Fruit fly (Drosophila melanogaster) whole organism, prepupa: ENCODE results near the gene Coq2.

ENCODE experiments used
- Blimp-1 ChIP-seq: fragments of 200-800 bp; sonication (Bioruptor generic); optimal IDR thresholded peaks from 3 replicates; lab custom pipeline; 2017; ENCODE audit warnings: missing biosample characterization, missing genetic modification characterization, mild to moderate bottlenecking, moderate library complexity, missing genetic modification reagents
- CG11294 ChIP-seq: fragments of 200-800 bp; sonication (Bioruptor generic); IDR thresholded peaks from 2 replicates; pipeline ENCODE4 v1.3.6; 2022; ENCODE audit warnings: missing biosample characterization, missing genetic modification characterization
- CG11762 ChIP-seq: fragments of 200-800 bp; sonication (Bioruptor generic); optimal IDR thresholded peaks from 3 replicates; lab custom pipeline; 2016; ENCODE audit warnings: missing biosample characterization, missing genetic modification characterization; ENCODE audit not compliant: insufficient read depth
- CG11902 ChIP-seq: fragments of 200-800 bp; sonication (Bioruptor generic); optimal IDR thresholded peaks from 3 replicates; lab custom pipeline; 2016; ENCODE audit warnings: missing biosample characterization, missing genetic modification characterization
- CG15336 ChIP-seq: fragments of 200-800 bp; sonication (Bioruptor generic); IDR thresholded peaks from 2 replicates; pipeline ENCODE4 v1.3.6; 2022; ENCODE audit warnings: missing biosample characterization, missing genetic modification characterization
- CG1621 ChIP-seq: fragments of 200-800 bp; sonication (Bioruptor generic); optimal IDR thresholded peaks from 3 replicates; lab custom pipeline; 2018; ENCODE audit warnings: missing biosample characterization, mild to moderate bottlenecking, missing genetic modification characterization
- CG34406 ChIP-seq: fragments of 200-800 bp; sonication (Bioruptor generic); optimal IDR thresholded peaks from 3 replicates; lab custom pipeline; 2016; ENCODE audit warnings: missing biosample characterization, missing genetic modification characterization
- CG3919 ChIP-seq: fragments of 200-800 bp; sonication (Bioruptor generic); optimal IDR thresholded peaks from 3 replicates; lab custom pipeline; 2016; ENCODE audit warnings: missing biosample characterization, missing genetic modification characterization
- CG4318 ChIP-seq: fragments of 200-800 bp; sonication (Bioruptor generic); optimal IDR thresholded peaks from 3 replicates; lab custom pipeline; 2017; ENCODE audit warnings: missing biosample characterization, mild to moderate bottlenecking, missing genetic modification characterization
- CG6276 ChIP-seq: fragments of 200-800 bp; sonication (Bioruptor generic); optimal IDR thresholded peaks from 2 replicates; lab custom pipeline; 2017; ENCODE audit warnings: missing biosample characterization, mild to moderate bottlenecking, missing genetic modification characterization
- CG6792 ChIP-seq: fragments of 200-800 bp; sonication (Bioruptor generic); optimal IDR thresholded peaks from 3 replicates; lab custom pipeline; 2016; ENCODE audit warnings: missing biosample characterization, missing genetic modification characterization
- CG6854 ChIP-seq: fragments of 200-800 bp; sonication (Bioruptor generic); optimal IDR thresholded peaks from 2 replicates; lab custom pipeline; 2017; ENCODE audit warnings: missing biosample characterization, mild to moderate bottlenecking, missing genetic modification characterization
- CG7368 ChIP-seq: fragments of 200-800 bp; sonication (Bioruptor generic); optimal IDR thresholded peaks from 3 replicates; lab custom pipeline; 2016; ENCODE audit warnings: missing biosample characterization, missing genetic modification characterization
- CG8119 ChIP-seq: fragments of 200-800 bp; sonication (Bioruptor generic); IDR thresholded peaks from 3 replicates; pipeline ENCODE4 v1.3.6; 2022; ENCODE audit warnings: missing biosample characterization, missing genetic modification characterization
- CG8319 ChIP-seq: fragments of 200-800 bp; sonication (Bioruptor generic); optimal IDR thresholded peaks from 3 replicates; lab custom pipeline; 2016; ENCODE audit warnings: missing biosample characterization, missing genetic modification characterization
- CG8632 ChIP-seq: fragments of 200-800 bp; sonication (Bioruptor generic); optimal IDR thresholded peaks from 3 replicates; lab custom pipeline; 2016; ENCODE audit warnings: missing biosample characterization, missing genetic modification characterization
- CG9139 ChIP-seq: fragments of 200-800 bp; sonication (Bioruptor generic); optimal IDR thresholded peaks from 3 replicates; lab custom pipeline; 2017; ENCODE audit warnings: missing biosample characterization, mild to moderate bottlenecking, missing genetic modification characterization
- Eip78C ChIP-seq: fragments of 200-800 bp; sonication (Bioruptor generic); peaks from one replicate; lab custom pipeline; 2016; ENCODE audit warnings: missing biosample characterization, missing genetic modification characterization
- Eip93F ChIP-seq: fragments of 200-800 bp; sonication (Bioruptor generic); optimal IDR thresholded peaks from 2 replicates; lab custom pipeline; 2016; ENCODE audit warnings: missing biosample characterization, mild to moderate bottlenecking, missing genetic modification characterization
- Ets96B ChIP-seq: fragments of 200-800 bp; optimal IDR thresholded peaks from 2 replicates; lab custom pipeline; 2019; ENCODE audit warnings: missing biosample characterization, mild to moderate bottlenecking, missing genetic modification characterization, moderate library complexity
- Hr38 ChIP-seq: sonication (Bioruptor generic); optimal IDR thresholded peaks from 2 replicates; lab custom pipeline; 2016; ENCODE audit warnings: missing biosample characterization, missing genetic modification characterization
- Hr39 ChIP-seq: fragments of 200-800 bp; sonication (Bioruptor generic); optimal IDR thresholded peaks from 2 replicates; lab custom pipeline; 2016; ENCODE audit warnings: missing biosample characterization, missing genetic modification characterization
- Hr4 ChIP-seq: fragments of 200-800 bp; sonication (Bioruptor generic); optimal IDR thresholded peaks from 3 replicates; lab custom pipeline; 2016; ENCODE audit warnings: missing biosample characterization, missing genetic modification characterization
- Lpt ChIP-seq: fragments of 200-800 bp; sonication (Bioruptor generic); optimal IDR thresholded peaks from 3 replicates; lab custom pipeline; 2016; ENCODE audit warnings: missing biosample characterization, missing genetic modification characterization
- Met ChIP-seq: fragments of 200-800 bp; sonication (Bioruptor generic); optimal IDR thresholded peaks from 3 replicates; lab custom pipeline; 2016; ENCODE audit warnings: missing biosample characterization, missing genetic modification characterization
- OdsH ChIP-seq: fragments of 200-800 bp; sonication (Bioruptor generic); optimal IDR thresholded peaks from 3 replicates; lab custom pipeline; 2016; ENCODE audit warnings: missing biosample characterization, missing genetic modification characterization
- Smox ChIP-seq: fragments of 200-800 bp; sonication (Bioruptor generic); optimal IDR thresholded peaks from 3 replicates; lab custom pipeline; 2016; ENCODE audit warnings: missing biosample characterization, missing genetic modification characterization
- Sox14 ChIP-seq: fragments of 200-800 bp; sonication (Bioruptor generic); optimal IDR thresholded peaks from 3 replicates; lab custom pipeline; 2016; ENCODE audit warnings: missing biosample characterization, missing genetic modification characterization
- achi ChIP-seq: fragments of 200-800 bp; sonication (Bioruptor generic); optimal IDR thresholded peaks from 3 replicates; lab custom pipeline; 2016; ENCODE audit warnings: missing biosample characterization, missing genetic modification characterization
- acj6 ChIP-seq: fragments of 200-800 bp; sonication (Bioruptor generic); optimal IDR thresholded peaks from 3 replicates; lab custom pipeline; 2016; ENCODE audit warnings: missing biosample characterization, missing genetic modification characterization
- cyc ChIP-seq: fragments of 200-800 bp; sonication (Bioruptor generic); optimal IDR thresholded peaks from 3 replicates; lab custom pipeline; 2016; ENCODE audit warnings: missing biosample characterization, missing genetic modification characterization
- dsx ChIP-seq: fragments of 200-800 bp; optimal IDR thresholded peaks from 3 replicates; lab custom pipeline; 2019; ENCODE audit warnings: missing biosample characterization, mild to moderate bottlenecking, missing genetic modification characterization, moderate library complexity; ENCODE audit not compliant: poor library complexity, severe bottlenecking
- esn ChIP-seq: fragments of 200-800 bp; sonication (Bioruptor generic); optimal IDR thresholded peaks from 2 replicates; lab custom pipeline; 2016; ENCODE audit warnings: missing biosample characterization, mild to moderate bottlenecking, missing genetic modification characterization, moderate library complexity
- fd59A ChIP-seq: fragments of 200-800 bp; sonication (Bioruptor generic); optimal IDR thresholded peaks from 2 replicates; lab custom pipeline; 2017; ENCODE audit warnings: missing biosample characterization, mild to moderate bottlenecking, missing genetic modification characterization, missing genetic modification reagents
- fd85E ChIP-seq: fragments of 200-800 bp; sonication (Bioruptor generic); optimal IDR thresholded peaks from 3 replicates; lab custom pipeline; 2016; ENCODE audit warnings: missing biosample characterization, missing genetic modification characterization
- fkh ChIP-seq: fragments of 200-800 bp; sonication (Bioruptor generic); optimal IDR thresholded peaks from 3 replicates; lab custom pipeline; 2017; ENCODE audit warnings: missing biosample characterization, mild to moderate bottlenecking, missing genetic modification characterization, moderate library complexity
- lz ChIP-seq: fragments of 200-800 bp; sonication (Bioruptor generic); optimal IDR thresholded peaks from 3 replicates; lab custom pipeline; 2016; ENCODE audit warnings: missing biosample characterization, missing genetic modification characterization
- salr ChIP-seq, 2 experiments: fragments of 200-800 bp; sonication (Bioruptor generic); optimal IDR thresholded peaks; 3 replicates each; lab custom pipeline; 2016 to 2018; ENCODE audit warnings: missing biosample characterization in 2 of 2, missing genetic modification characterization in 2 of 2, mild to moderate bottlenecking in 1 of 2
- ss ChIP-seq, 2 experiments: fragments of 200-800 bp; sonication (Bioruptor generic); optimal IDR thresholded peaks; 2 replicates in 1 of 2; 3 replicates in 1 of 2; lab custom pipeline; 2017 to 2018; ENCODE audit warnings: mild to moderate bottlenecking in 2 of 2, missing biosample characterization in 2 of 2, missing genetic modification characterization in 2 of 2, moderate library complexity in 1 of 2
- svp ChIP-seq: fragments of 200-800 bp; sonication (Bioruptor generic); peaks from one replicate; lab custom pipeline; 2016; ENCODE audit warnings: missing biosample characterization, missing genetic modification characterization
- topi ChIP-seq: fragments of 200-800 bp; sonication (Bioruptor generic); optimal IDR thresholded peaks from 3 replicates; lab custom pipeline; 2016; ENCODE audit warnings: missing biosample characterization, missing genetic modification characterization
- vri ChIP-seq: fragments of 200-800 bp; sonication (Bioruptor generic); optimal IDR thresholded peaks from 3 replicates; lab custom pipeline; 2016; ENCODE audit warnings: missing biosample characterization, mild to moderate bottlenecking, missing genetic modification characterization

Coq2 gene

dm6 chr3R:8349449-8350115, 33.2 kb upstream of the Coq2 start, which contains the start of gene Atg13 (continued):
- no peak for TF ChIP-seq CG3919
- TF ChIP-seq Smox (GFP tag; lab: Kevin White, UChicago), result no peak
- TF ChIP-seq ss (GFP tag; optimal IDR thresholded peaks at IDR 0.05; lab: Kevin White, UChicago), result peak; percentile 90 to 94
- TF ChIP-seq Hr39 (GFP tag; lab: Kevin White, UChicago), result no peak
- peak; percentile 86 for TF ChIP-seq CG6854
- peak; percentile 78 for TF ChIP-seq Sox14 (GFP tag; lab: Kevin White, UChicago)
- TF ChIP-seq lz (GFP tag; lab: Kevin White, UChicago), result peak; percentile 40
- no peak for TF ChIP-seq Hr4 (GFP tag; lab: Kevin White, UChicago)
- no peak for TF ChIP-seq CG7368
- no peak for TF ChIP-seq OdsH (GFP tag; lab: Kevin White, UChicago)
- peak; percentile 88 for TF ChIP-seq CG9139
- peak; percentile 26 for TF ChIP-seq Blimp-1 (GFP tag; lab: Kevin White, UChicago)
- no peak for TF ChIP-seq vri (GFP tag; lab: Kevin White, UChicago)
- peak; percentile 94 for TF ChIP-seq CG6276 (GFP tag; lab: Kevin White, UChicago)
- peak; percentile 64 for TF ChIP-seq Eip78C (GFP tag; lab: Kevin White, UChicago)
- TF ChIP-seq CG1621, result peak; percentile 72
- TF ChIP-seq CG11294 (GFP tag; lab: Robert Waterston, UW), result no peak
- TF ChIP-seq CG8632 (GFP tag; lab: Kevin White, UChicago), result no peak
- peak; percentile 83 for TF ChIP-seq CG8319 (GFP tag; lab: Kevin White, UChicago)
- no peak for TF ChIP-seq Eip93F (GFP tag; lab: Kevin White, UChicago)
- TF ChIP-seq topi, result no peak
- TF ChIP-seq CG8119 (GFP tag; lab: Robert Waterston, UW), result peak; percentile 89
- no peak for TF ChIP-seq fkh
- TF ChIP-seq CG11902 (GFP tag; lab: Kevin White, UChicago), result no peak
- no peak for TF ChIP-seq CG4318
- TF ChIP-seq Lpt (GFP tag; lab: Kevin White, UChicago), result peak; percentile 60
- TF ChIP-seq svp (GFP tag; lab: Kevin White, UChicago), result no peak
- TF ChIP-seq acj6, result no peak
- TF ChIP-seq fd59A (GFP tag; lab: Kevin White, UChicago), result no peak
- no peak for TF ChIP-seq fd85E (GFP tag; lab: Kevin White, UChicago)
- no peak for TF ChIP-seq CG6792 (GFP tag; lab: Kevin White, UChicago)
- peak; percentile 32 for TF ChIP-seq esn (GFP tag; lab: Kevin White, UChicago)
- no peak for TF ChIP-seq Met (GFP tag; lab: Kevin White, UChicago)
- peak; percentile 17 for TF ChIP-seq cyc (GFP tag; lab: Kevin White, UChicago)
- TF ChIP-seq achi (GFP tag; lab: Kevin White, UChicago), result no peak
- TF ChIP-seq Hr38 (GFP tag; lab: Kevin White, UChicago), result no peak
- TF ChIP-seq, all 60 proteins: peak for 23

dm6 chr3R:8349106-8349448, 32.7 kb upstream of the Coq2 start:
- TF ChIP-seq CG15336 (no peak), CG8319 (GFP tag; lab: Kevin White, UChicago) (peak; percentile 97)

DNA sequence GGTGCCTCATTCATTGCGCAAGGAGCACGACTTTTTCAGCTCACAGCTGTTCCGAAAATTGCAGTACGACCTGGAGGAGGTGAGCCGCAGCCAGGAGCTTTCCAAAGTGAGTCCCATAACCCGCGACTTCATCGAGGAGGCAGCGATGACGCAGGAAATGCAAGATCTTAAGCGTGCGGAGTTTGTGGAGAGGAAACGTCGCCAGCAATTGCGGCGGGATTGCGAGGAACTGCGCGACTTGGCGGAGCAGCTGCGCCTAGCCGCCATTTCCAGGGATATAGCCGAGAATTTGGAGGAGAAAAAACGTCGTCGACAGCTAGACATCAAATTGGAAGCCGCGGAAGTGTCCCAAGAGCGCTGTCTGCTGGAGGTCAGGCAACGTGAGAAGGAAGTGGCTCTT, 31.5 kb upstream of the Coq2 start:
- TF ChIP-seq CG11902 (GFP tag; lab: Kevin White, UChicago), result no peak
- TF ChIP-seq Met (GFP tag; lab: Kevin White, UChicago), result no peak
- no peak for TF ChIP-seq CG15336
- no peak for TF ChIP-seq dsx (GFP tag; lab: Kevin White, UChicago)
- TF ChIP-seq lz (GFP tag; lab: Kevin White, UChicago), result no peak
- TF ChIP-seq Hr39 (GFP tag; lab: Kevin White, UChicago), result no peak
- TF ChIP-seq fkh, result no peak
- TF ChIP-seq Eip93F (GFP tag; lab: Kevin White, UChicago), result no peak
- no peak for TF ChIP-seq CG6854
- TF ChIP-seq Ets96B, result no peak
- no peak for TF ChIP-seq CG11762 (GFP tag; lab: Kevin White, UChicago)
- no peak for TF ChIP-seq CG8319 (GFP tag; lab: Kevin White, UChicago)
- TF ChIP-seq salr (GFP tag; optimal IDR thresholded peaks at IDR 0.05; lab: Kevin White, UChicago), result no peak
- no peak for TF ChIP-seq CG34406 (GFP tag; lab: Kevin White, UChicago)
- TF ChIP-seq CG8119 (GFP tag; lab: Robert Waterston, UW), result no peak
- TF ChIP-seq CG7368, result no peak
- TF ChIP-seq CG9139, result no peak
- TF ChIP-seq, all 60 proteins: peak for 0
